Fruit fly (Drosophila melanogaster) whole organism, embryonic: Measurements from ENCODE around the gene CG11898.

Experiments
- ATbp ChIP-seq: fragments of 200-800 bp; sonication (Bioruptor generic); optimal IDR thresholded peaks from 2 replicates; lab custom pipeline; 2017; ENCODE audit warnings: missing biosample characterization, mild to moderate bottlenecking, missing genetic modification characterization, missing genetic modification reagents
- Blimp-1 ChIP-seq: fragments of 200-800 bp; sonication (Bioruptor generic); optimal IDR thresholded peaks from 3 replicates; lab custom pipeline; 2018; ENCODE audit warnings: missing biosample characterization, missing genetic modification characterization, mild to moderate bottlenecking, moderate library complexity, missing genetic modification reagents
- CG11093 ChIP-seq: fragments of 200-800 bp; sonication (Bioruptor generic); IDR thresholded peaks from 3 replicates; pipeline ENCODE4 v1.3.6; 2022; ENCODE audit warnings: missing biosample characterization, missing genetic modification characterization
- CG12071 ChIP-seq: fragments of 200-800 bp; sonication (Bioruptor generic); optimal IDR thresholded peaks from 3 replicates; lab custom pipeline; 2018; ENCODE audit warnings: missing biosample characterization, mild to moderate bottlenecking, missing genetic modification characterization
- CG1233 ChIP-seq: fragments of 200-800 bp; sonication (Bioruptor generic); optimal IDR thresholded peaks from 4 replicates; lab custom pipeline; 2018; ENCODE audit warnings: missing biosample characterization, mild to moderate bottlenecking, missing genetic modification characterization
- CG12391 ChIP-seq: fragments of 200-800 bp; sonication (Bioruptor generic); optimal IDR thresholded peaks from 3 replicates; lab custom pipeline; 2018; ENCODE audit warnings: missing biosample characterization, mild to moderate bottlenecking, missing genetic modification characterization, moderate library complexity
- CG12744 ChIP-seq: fragments of 200-800 bp; sonication (Bioruptor generic); optimal IDR thresholded peaks from 2 replicates; lab custom pipeline; 2016; ENCODE audit warnings: missing biosample characterization, missing genetic modification characterization
- CG13287 ChIP-seq: fragments of 200-800 bp; sonication (Bioruptor generic); IDR thresholded peaks from 2 replicates; pipeline ENCODE4 v1.3.6; 2022; ENCODE audit warnings: missing biosample characterization, missing genetic modification characterization; ENCODE audit not compliant: partially characterized antibody
- CG14710 ChIP-seq: fragments of 200-800 bp; sonication (Bioruptor generic); optimal IDR thresholded peaks from 3 replicates; lab custom pipeline; 2019; ENCODE audit warnings: missing biosample characterization, mild to moderate bottlenecking, missing genetic modification characterization, moderate library complexity
- CG16815 ChIP-seq: fragments of 200-800 bp; sonication (Bioruptor generic); optimal IDR thresholded peaks from 3 replicates; lab custom pipeline; 2017; ENCODE audit warnings: missing biosample characterization, mild to moderate bottlenecking, missing genetic modification characterization
- CG17186 ChIP-seq: fragments of 200-800 bp; sonication (Bioruptor generic); optimal IDR thresholded peaks from 3 replicates; lab custom pipeline; 2017; ENCODE audit warnings: missing biosample characterization, missing genetic modification reagents, missing genetic modification characterization
- CG17829 ChIP-seq: fragments of 200-800 bp; optimal IDR thresholded peaks from 2 replicates; lab custom pipeline; 2019; ENCODE audit warnings: missing biosample characterization, mild to moderate bottlenecking, missing genetic modification characterization, moderate library complexity
- CG18619 ChIP-seq: fragments of 200-800 bp; sonication (Bioruptor generic); optimal IDR thresholded peaks from 3 replicates; lab custom pipeline; 2017; ENCODE audit warnings: missing biosample characterization, mild to moderate bottlenecking, missing genetic modification characterization
- CG30403 ChIP-seq: fragments of 200-800 bp; sonication (Bioruptor generic); optimal IDR thresholded peaks from 3 replicates; lab custom pipeline; 2016; ENCODE audit warnings: missing biosample characterization, missing genetic modification characterization
- CG32772 ChIP-seq: fragments of 200-800 bp; sonication (Bioruptor generic); IDR thresholded peaks from 2 replicates; pipeline ENCODE4 v1.3.6; 2022; ENCODE audit warnings: missing biosample characterization, missing genetic modification characterization
- CG33557 ChIP-seq: fragments of 200-800 bp; sonication (Bioruptor generic); optimal IDR thresholded peaks from 2 replicates; lab custom pipeline; 2019; ENCODE audit warnings: missing biosample characterization, mild to moderate bottlenecking, missing genetic modification characterization, moderate library complexity
- CG42726 ChIP-seq: fragments of 200-800 bp; sonication (Bioruptor generic); IDR thresholded peaks from 2 replicates; pipeline ENCODE4 v1.3.6; 2022; ENCODE audit warnings: missing biosample characterization, missing genetic modification characterization; ENCODE audit not compliant: partially characterized antibody
- CG4360 ChIP-seq: fragments of 200-800 bp; sonication (Bioruptor generic); IDR thresholded peaks from 2 replicates; pipeline ENCODE4 v1.3.6; 2022; ENCODE audit warnings: missing biosample characterization, missing genetic modification characterization
- CG6689 ChIP-seq: fragments of 200-800 bp; sonication (Bioruptor generic); IDR thresholded peaks from 2 replicates; pipeline ENCODE4 v1.3.6; 2022; ENCODE audit warnings: missing biosample characterization, missing genetic modification characterization
- CG7357 ChIP-seq: fragments of 200-800 bp; sonication (Bioruptor generic); IDR thresholded peaks from 3 replicates; pipeline ENCODE4 v1.3.6; 2022; ENCODE audit warnings: missing biosample characterization, missing genetic modification characterization
- D19A ChIP-seq: fragments of 200-800 bp; optimal IDR thresholded peaks from 3 replicates; lab custom pipeline; 2019; ENCODE audit warnings: missing biosample characterization, mild to moderate bottlenecking, missing genetic modification characterization, moderate library complexity
- Dad ChIP-seq: fragments of 200-800 bp; sonication (Bioruptor generic); optimal IDR thresholded peaks from 3 replicates; lab custom pipeline; 2016; ENCODE audit warnings: missing biosample characterization, missing genetic modification characterization
- Deaf1 ChIP-seq: fragments of 200-800 bp; optimal IDR thresholded peaks from 3 replicates; lab custom pipeline; 2019; ENCODE audit warnings: missing biosample characterization, mild to moderate bottlenecking, missing genetic modification characterization, moderate library complexity
- Dp ChIP-seq: fragments of 200-800 bp; sonication (Bioruptor generic); optimal IDR thresholded peaks from 2 replicates; lab custom pipeline; 2018; ENCODE audit warnings: missing biosample characterization, mild to moderate bottlenecking, missing genetic modification characterization, moderate library complexity
- Ets65A ChIP-seq: fragments of 200-800 bp; sonication (Bioruptor generic); peaks from one replicate; lab custom pipeline; 2016; ENCODE audit warnings: missing biosample characterization, missing genetic modification characterization
- Gsc ChIP-seq: fragments of 200-800 bp; sonication (Bioruptor generic); IDR thresholded peaks from 2 replicates; pipeline ENCODE4 v1.3.6; 2022; ENCODE audit warnings: missing biosample characterization, missing genetic modification characterization
- H15 ChIP-seq: fragments of 200-800 bp; sonication (Bioruptor generic); IDR thresholded peaks from 3 replicates; pipeline ENCODE4 v1.3.6; 2022; ENCODE audit warnings: missing biosample characterization, missing genetic modification characterization
- Lpt ChIP-seq: fragments of >200 bp; optimal IDR thresholded peaks from 2 replicates; lab custom pipeline; 2018; ENCODE audit warnings: missing biosample characterization, missing genetic modification characterization
- MBD-R2 ChIP-seq: fragments of 200-800 bp; sonication (Bioruptor generic); IDR thresholded peaks from 2 replicates; pipeline ENCODE4 v1.3.6; 2022; ENCODE audit warnings: missing biosample characterization, missing genetic modification characterization
- Max ChIP-seq: fragments of 200-800 bp; sonication (Bioruptor generic); optimal IDR thresholded peaks from 2 replicates; lab custom pipeline; 2016; ENCODE audit warnings: missing biosample characterization, mild to moderate bottlenecking, missing genetic modification characterization
- NFAT ChIP-seq: fragments of 200-800 bp; sonication (Bioruptor generic); IDR thresholded peaks from 2 replicates; pipeline ENCODE4 v1.3.6; 2022; ENCODE audit warnings: missing biosample characterization, missing genetic modification characterization
- Ravus ChIP-seq: fragments of 200-800 bp; sonication (Bioruptor generic); IDR thresholded peaks from 2 replicates; pipeline ENCODE4 v1.3.6; 2022; ENCODE audit warnings: missing biosample characterization, missing genetic modification characterization
- Rx ChIP-seq: fragments of 200-800 bp; sonication (Bioruptor generic); IDR thresholded peaks from 2 replicates; pipeline ENCODE4 v1.3.6; 2022; ENCODE audit warnings: missing biosample characterization, missing genetic modification characterization
- Taf1 ChIP-seq: fragments of 200-800 bp; sonication (Bioruptor generic); IDR thresholded peaks from 2 replicates; pipeline ENCODE4 v1.3.6; 2022; ENCODE audit warnings: missing biosample characterization, missing genetic modification characterization
- br ChIP-seq: fragments of >200 bp; optimal IDR thresholded peaks from 2 replicates; lab custom pipeline; 2017
- bsh ChIP-seq, 2 experiments: fragments of 200-800 bp; sonication (Bioruptor generic); optimal IDR thresholded peaks; 2 replicates each; lab custom pipeline; 2017 to 2018; ENCODE audit warnings: mild to moderate bottlenecking in 2 of 2, missing biosample characterization in 2 of 2, missing genetic modification characterization in 2 of 2, moderate library complexity in 1 of 2
- chn ChIP-seq: fragments of 200-800 bp; sonication (Bioruptor generic); optimal IDR thresholded peaks from 2 replicates; lab custom pipeline; 2016; ENCODE audit warnings: missing biosample characterization, missing genetic modification characterization
- dpn ChIP-seq, 2 experiments: fragments of 200-800 bp; sonication (Bioruptor generic); optimal IDR thresholded peaks; 3 replicates each; lab custom pipeline; 2016; ENCODE audit warnings: missing biosample characterization in 2 of 2, missing genetic modification characterization in 2 of 2
- h ChIP-seq: fragments of >200 bp; optimal IDR thresholded peaks from 2 replicates; lab custom pipeline; 2017
- hbn ChIP-seq: fragments of 200-800 bp; sonication (Bioruptor generic); IDR thresholded peaks from 2 replicates; pipeline ENCODE4 v1.3.6; 2022; ENCODE audit warnings: missing biosample characterization, missing genetic modification characterization; ENCODE audit not compliant: partially characterized antibody
- jumu ChIP-seq: fragments of 200-800 bp; sonication (Bioruptor generic); optimal IDR thresholded peaks from 3 replicates; lab custom pipeline; 2016; ENCODE audit warnings: missing biosample characterization, missing genetic modification characterization
- klu ChIP-seq: fragments of 200-800 bp; sonication (Bioruptor generic); IDR thresholded peaks from 2 replicates; pipeline ENCODE4 v1.3.6; 2022; ENCODE audit warnings: missing biosample characterization, missing genetic modification characterization
- lmd ChIP-seq: fragments of 200-800 bp; sonication (Bioruptor generic); IDR thresholded peaks from 2 replicates; pipeline ENCODE4 v1.3.6; 2022; ENCODE audit warnings: missing biosample characterization, missing genetic modification characterization
- mirr ChIP-seq: fragments of 200-800 bp; sonication (Bioruptor generic); optimal IDR thresholded peaks from 3 replicates; lab custom pipeline; 2018; ENCODE audit warnings: missing biosample characterization, mild to moderate bottlenecking, missing genetic modification characterization
- peb ChIP-seq: fragments of 200-800 bp; sonication (Bioruptor generic); IDR thresholded peaks from 2 replicates; pipeline ENCODE4 v1.3.6; 2022; ENCODE audit warnings: missing biosample characterization, missing genetic modification characterization
- psq ChIP-seq: fragments of 200-800 bp; sonication (Bioruptor generic); optimal IDR thresholded peaks from 2 replicates; lab custom pipeline; 2017; ENCODE audit warnings: missing biosample characterization, missing genetic modification characterization
- repo ChIP-seq: fragments of 200-800 bp; sonication (Bioruptor generic); optimal IDR thresholded peaks from 2 replicates; lab custom pipeline; 2016; ENCODE audit warnings: missing biosample characterization, missing genetic modification characterization
- slou ChIP-seq: fragments of 200-800 bp; sonication (Bioruptor generic); optimal IDR thresholded peaks from 3 replicates; lab custom pipeline; 2016; ENCODE audit warnings: missing biosample characterization, missing genetic modification characterization
- so ChIP-seq: fragments of 200-800 bp; sonication (Bioruptor generic); IDR thresholded peaks from 3 replicates; pipeline ENCODE4 v1.3.6; 2022; ENCODE audit warnings: missing biosample characterization, missing genetic modification characterization
- unpg ChIP-seq: fragments of 200-800 bp; sonication (Bioruptor generic); optimal IDR thresholded peaks from 3 replicates; lab custom pipeline; 2018; ENCODE audit warnings: missing biosample characterization, mild to moderate bottlenecking, missing genetic modification characterization, moderate library complexity
- wek ChIP-seq: fragments of 200-800 bp; sonication (Bioruptor generic); optimal IDR thresholded peaks from 3 replicates; lab custom pipeline; 2018; ENCODE audit warnings: missing biosample characterization, mild to moderate bottlenecking, missing genetic modification characterization, moderate library complexity
- zen ChIP-seq: fragments of 200-800 bp; sonication (Bioruptor generic); optimal IDR thresholded peaks from 3 replicates; lab custom pipeline; 2018; ENCODE audit warnings: missing biosample characterization, mild to moderate bottlenecking, missing genetic modification characterization, moderate library complexity

Gene CG11898

DNA sequence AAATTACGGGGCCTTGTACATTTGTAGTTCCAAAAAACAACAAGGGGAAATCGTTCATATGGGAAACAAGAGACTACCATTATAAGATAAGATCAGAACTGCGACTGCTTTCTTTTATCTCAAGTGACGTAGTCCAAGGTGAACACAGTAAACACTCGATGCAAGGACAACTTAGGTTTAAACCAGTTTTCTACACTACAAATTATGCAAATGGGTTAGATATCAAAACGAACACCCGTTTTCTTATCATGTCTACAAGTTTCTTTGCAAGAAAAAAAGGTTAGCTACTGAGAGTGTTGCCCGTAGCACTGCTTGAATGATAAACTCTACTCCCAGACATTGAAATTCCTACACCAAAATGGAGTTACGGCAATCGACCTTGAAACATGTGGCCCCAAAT, 41.3 kb upstream of the CG11898 start (continued):
- peak; percentile 54 for TF ChIP-seq CG16815 (GFP tag; lab: Kevin White, UChicago)
- TF ChIP-seq br: no peak
- TF ChIP-seq CG12071 (GFP tag; lab: Kevin White, UChicago): peak; percentile 28
- peak; percentile 36 for TF ChIP-seq chn (GFP tag; lab: Kevin White, UChicago)
- peak; percentile 52; the same call in 1 of the 2 replicates for TF ChIP-seq Taf1
- no peak for TF ChIP-seq Dp (GFP tag; lab: Kevin White, UChicago)
- peak in 1 of 2 experiments; percentile 74 for TF ChIP-seq bsh (GFP tag; optimal IDR thresholded peaks at IDR 0.05; lab: Kevin White, UChicago)
- no peak for TF ChIP-seq CG13287 (GFP tag; lab: Robert Waterston, UW)
- peak; percentile 56 for TF ChIP-seq CG17829 (tag; lab: Kevin White, UChicago)
- TF ChIP-seq peb: peak; percentile 48; the same call in 1 of the 2 replicates
- peak; percentile 64; the same call in 2 of the 3 replicates for TF ChIP-seq CG11093 (GFP tag; lab: Robert Waterston, UW)
- peak; percentile 3 for TF ChIP-seq CG18619 (GFP tag; lab: Kevin White, UChicago)
- TF ChIP-seq CG4360 (GFP tag; lab: Robert Waterston, UW): no peak
- TF ChIP-seq so (GFP tag; lab: Robert Waterston, UW): peak; percentile 44; the same call in 1 of the 3 replicates
- peak; percentile 63; the same call in 1 of the 3 replicates for TF ChIP-seq CG7357 (GFP tag; lab: Robert Waterston, UW)
- TF ChIP-seq klu: 0 out of 2 replicates have a peak, but pooled peaks have one; percentile 42
- TF ChIP-seq Blimp-1 (GFP tag; lab: Kevin White, UChicago): no peak
- TF ChIP-seq CG33557: no peak
- TF ChIP-seq Max (GFP tag; lab: Kevin White, UChicago): no peak
- TF ChIP-seq Ravus (GFP tag; lab: Robert Waterston, UW): peak; percentile 9; the same call in 1 of the 2 replicates
- peak; percentile 94 for TF ChIP-seq Ets65A (GFP tag; lab: Kevin White, UChicago)
- TF ChIP-seq Dad (GFP tag; lab: Kevin White, UChicago): peak; percentile 18
- TF ChIP-seq Gsc (GFP tag; lab: Robert Waterston, UW): peak; percentile 35; the same call in 1 of the 2 replicates
- TF ChIP-seq h (lab: Kevin White, UChicago): no peak
- TF ChIP-seq MBD-R2 (GFP tag; lab: Robert Waterston, UW): peak; percentile 58
- TF ChIP-seq NFAT (GFP tag; lab: Robert Waterston, UW): peak; percentile 60; the same call in 1 of the 2 replicates
- peak; percentile 75 for TF ChIP-seq CG32772 (GFP tag; lab: Robert Waterston, UW)
- TF ChIP-seq lmd (GFP tag; lab: Robert Waterston, UW): peak; percentile 74
- no peak for TF ChIP-seq CG17186 (GFP tag; lab: Kevin White, UChicago)
- peak; percentile 61 for TF ChIP-seq CG12391 (tag; lab: Kevin White, UChicago)
- peak; percentile 69 for TF ChIP-seq CG30403 (GFP tag; lab: Kevin White, UChicago)
- no peak for TF ChIP-seq psq
- peak; percentile 44 for TF ChIP-seq D19A (tag; lab: Kevin White, UChicago)
- TF ChIP-seq jumu: peak; percentile 77
- TF ChIP-seq mirr (GFP tag; lab: Kevin White, UChicago): peak; percentile 4
- peak; percentile 78 for TF ChIP-seq unpg (GFP tag; lab: Kevin White, UChicago)
- TF ChIP-seq dpn (GFP tag; optimal IDR thresholded peaks at IDR 0.05; lab: Kevin White, UChicago): peak; percentile 48 to 69
- peak; percentile 24 for TF ChIP-seq slou (GFP tag; lab: Kevin White, UChicago)
- TF ChIP-seq wek (GFP tag; lab: Kevin White, UChicago): peak; percentile 54
- peak; percentile 53 for TF ChIP-seq CG1233 (GFP tag; lab: Kevin White, UChicago)
- peak; percentile 24 for TF ChIP-seq repo (GFP tag; lab: Kevin White, UChicago)
- TF ChIP-seq zen (tag; lab: Kevin White, UChicago): peak; percentile 60
- no peak for TF ChIP-seq hbn (GFP tag; lab: Robert Waterston, UW)
- no peak for TF ChIP-seq CG42726
- TF ChIP-seq CG6689 (GFP tag; lab: Robert Waterston, UW): peak; percentile 87
- peak; percentile 56 for TF ChIP-seq Rx (GFP tag; lab: Robert Waterston, UW)
- TF ChIP-seq Lpt (GFP tag; lab: Kevin White, UChicago): no peak
- TF ChIP-seq CG14710: peak; percentile 32
- peak; percentile 62 for TF ChIP-seq ATbp (GFP tag; lab: Kevin White, UChicago)
- TF ChIP-seq H15 (GFP tag; lab: Robert Waterston, UW): peak; percentile 63; the same call in 1 of the 3 replicates
- TF ChIP-seq CG12744 (GFP tag; lab: Kevin White, UChicago): no peak
- TF ChIP-seq Deaf1 (tag; lab: Kevin White, UChicago): no peak
